Fruit fly (Drosophila melanogaster): ENCODE measurements around the gene CG9550.

The CG9550 gene

dm6 chr2L:6473076-6474037, 23.5 kb upstream of the CG9550 start, which contains the start of gene mmy:
Gene mmy, minus strand, starts transcription at chr2L:6473904.
- TF ChIP-seq Pif1A (GFP tag; optimal IDR thresholded peaks at IDR 0.05): peak; percentile 58
- peak; percentile 82 for TF ChIP-seq CG4496 (GFP tag; IDR thresholded peaks at IDR 0.05)
- TF ChIP-seq CG13204 (GFP tag; optimal IDR thresholded peaks at IDR 0.05): peak; percentile 44
- peak; percentile 44 for TF ChIP-seq CG34367 (tag; optimal IDR thresholded peaks at IDR 0.05)
- peak; percentile 38; the same call in 1 of the 2 replicates for TF ChIP-seq rn (GFP tag; IDR thresholded peaks at IDR 0.05)
- peak; percentile 23 for TF ChIP-seq gl (tag; optimal IDR thresholded peaks at IDR 0.05)
- peak; percentile 67; the same call in 1 of the 2 replicates for TF ChIP-seq CG32121 (GFP tag; IDR thresholded peaks at IDR 0.05)
- peak; percentile 79; the same call in 2 of the 3 replicates for TF ChIP-seq fd96Ca (GFP tag; IDR thresholded peaks at IDR 0.05)
- TF ChIP-seq CG15710 (tag; optimal IDR thresholded peaks at IDR 0.05): peak; percentile 77
- TF ChIP-seq CG10348 (GFP tag; IDR thresholded peaks at IDR 0.05): no peak
- TF ChIP-seq Ets98B (GFP tag; IDR thresholded peaks at IDR 0.05): peak; percentile 74
- TF ChIP-seq CG8159 (tag; optimal IDR thresholded peaks at IDR 0.05): peak; percentile 83
- TF ChIP-seq Pif1B (GFP tag; optimal IDR thresholded peaks at IDR 0.05): peak; percentile 34
- TF ChIP-seq CG17806 (tag; optimal IDR thresholded peaks at IDR 0.05): peak; percentile 57
- TF ChIP-seq Snoo (tag; optimal IDR thresholded peaks at IDR 0.05): peak; percentile 56
- TF ChIP-seq EcR (GFP tag; optimal IDR thresholded peaks at IDR 0.05): no peak
- TF ChIP-seq CG14655 (GFP tag; optimal IDR thresholded peaks at IDR 0.05): peak; percentile 72
- no peak for TF ChIP-seq D1 (tag; optimal IDR thresholded peaks at IDR 0.05)
- TF ChIP-seq CG9948 (tag; optimal IDR thresholded peaks at IDR 0.05): peak; percentile 75
- peak; percentile 71 for TF ChIP-seq CG8301 (tag; optimal IDR thresholded peaks at IDR 0.05)
- peak; percentile 75 for TF ChIP-seq CG12605 (GFP tag; IDR thresholded peaks at IDR 0.05)

- TF ChIP-seq CG12605 (GFP tag; IDR thresholded peaks at IDR 0.05): no peak
- TF ChIP-seq CG34367 (tag; optimal IDR thresholded peaks at IDR 0.05): no peak
- no peak for TF ChIP-seq CG8159 (tag; optimal IDR thresholded peaks at IDR 0.05)
- no peak for TF ChIP-seq CG17806 (tag; optimal IDR thresholded peaks at IDR 0.05)
Observed at dm6 chr2L:6474298-6474697, 22.6 kb upstream of the CG9550 start.

- TF ChIP-seq fd96Ca (GFP tag; IDR thresholded peaks at IDR 0.05): 0 out of 3 replicates have a peak, but pooled peaks have one; percentile 10
- TF ChIP-seq CG17806 (tag; optimal IDR thresholded peaks at IDR 0.05): no peak
Observed at dm6 chr2L:6474878-6475582, 21.8 kb upstream of the CG9550 start.

- TF ChIP-seq gl (tag; optimal IDR thresholded peaks at IDR 0.05) (no peak), rn (GFP tag; IDR thresholded peaks at IDR 0.05) (no peak), CG10348 (GFP tag; IDR thresholded peaks at IDR 0.05) (no peak), CG32121 (GFP tag; IDR thresholded peaks at IDR 0.05) (no peak), CG34367 (tag; optimal IDR thresholded peaks at IDR 0.05) (no peak), Pif1B (GFP tag; optimal IDR thresholded peaks at IDR 0.05) (no peak), CG8301 (tag; optimal IDR thresholded peaks at IDR 0.05) (no peak)
Observed at dm6 chr2L:6476753-6477152, 20.1 kb upstream of the CG9550 start, which contains the start of gene CG9536. Gene CG9536, minus strand, starts transcription at chr2L:6476975.

- TF ChIP-seq CG14655 (GFP tag; optimal IDR thresholded peaks at IDR 0.05) (peak; percentile 25), EcR (GFP tag; optimal IDR thresholded peaks at IDR 0.05) (peak; percentile 5), CG8301 (tag; optimal IDR thresholded peaks at IDR 0.05) (peak; percentile 14), CG12605 (GFP tag; IDR thresholded peaks at IDR 0.05) (peak; percentile 55), CG4496 (GFP tag; IDR thresholded peaks at IDR 0.05) (no peak)
Observed at dm6 chr2L:6479226-6479906, 17.5 kb upstream of the CG9550 start.

dm6 chr2L:6480212-6480994, 16.4 kb upstream of the CG9550 start, which contains the start of the genes Sec61alpha and Daxx:
Gene Sec61alpha, minus strand, starts transcription at chr2L:6480575.
Gene Daxx, plus strand, starts transcription at chr2L:6480929.
- TF ChIP-seq gl (tag; optimal IDR thresholded peaks at IDR 0.05) (no peak), CG12605 (GFP tag; IDR thresholded peaks at IDR 0.05) (peak; percentile 19; the same call in 1 of the 2 replicates), rn (GFP tag; IDR thresholded peaks at IDR 0.05) (peak; percentile 56; the same call in 1 of the 2 replicates), CG15710 (tag; optimal IDR thresholded peaks at IDR 0.05) (peak; percentile 78), CG14655 (GFP tag; optimal IDR thresholded peaks at IDR 0.05) (no peak), CG8301 (tag; optimal IDR thresholded peaks at IDR 0.05) (peak; percentile 71), Pif1A (GFP tag; optimal IDR thresholded peaks at IDR 0.05) (no peak), fd96Ca (GFP tag; IDR thresholded peaks at IDR 0.05) (peak; percentile 78), CG8159 (tag; optimal IDR thresholded peaks at IDR 0.05) (peak; percentile 77), D1 (tag; optimal IDR thresholded peaks at IDR 0.05) (no peak), CG34367 (tag; optimal IDR thresholded peaks at IDR 0.05) (peak; percentile 72), CG4496 (GFP tag; IDR thresholded peaks at IDR 0.05) (peak; percentile 78), CG17806 (tag; optimal IDR thresholded peaks at IDR 0.05) (peak; percentile 78), EcR (GFP tag; optimal IDR thresholded peaks at IDR 0.05) (no peak), CG32121 (GFP tag; IDR thresholded peaks at IDR 0.05) (peak; percentile 65; the same call in 1 of the 2 replicates), Snoo (tag; optimal IDR thresholded peaks at IDR 0.05) (peak; percentile 63), CG9948 (tag; optimal IDR thresholded peaks at IDR 0.05) (peak; percentile 75), CG10348 (GFP tag; IDR thresholded peaks at IDR 0.05) (no peak), CG13204 (GFP tag; optimal IDR thresholded peaks at IDR 0.05) (no peak), Ets98B (GFP tag; IDR thresholded peaks at IDR 0.05) (peak; percentile 74), Pif1B (GFP tag; optimal IDR thresholded peaks at IDR 0.05) (no peak)
